Worm (Caenorhabditis elegans) whole organism, L2 larva: ENCODE measurements around the gene ZK1098.3.

Experiments used
- C34F6.9 ChIP-seq: fragments of 150-350 bp; optimal IDR thresholded peaks from 2 replicates; lab custom pipeline; 2014; ENCODE audit warnings: missing biosample characterization, missing genetic modification characterization
- R02D3.7 ChIP-seq: fragments of 150-350 bp; optimal IDR thresholded peaks from 2 replicates; lab custom pipeline; 2014; ENCODE audit warnings: missing biosample characterization, missing genetic modification characterization
- Y55F3AM.14 ChIP-seq: fragments of 200-800 bp; sonication (Bioruptor generic); optimal IDR thresholded peaks from 2 replicates; lab custom pipeline; 2018; ENCODE audit warnings: mild to moderate bottlenecking, missing genetic modification characterization, missing compliant biosample characterization
- aly-2 ChIP-seq: fragments of 150-350 bp; optimal IDR thresholded peaks from 2 replicates; lab custom pipeline; 2014; ENCODE audit warnings: missing biosample characterization, missing genetic modification characterization
- ama-1 ChIP-seq: fragments of 150-350 bp; optimal IDR thresholded peaks from 2 replicates; lab custom pipeline; 2018; ENCODE audit warnings: inconsistent platforms
- ceh-16 ChIP-seq: fragments of 150-350 bp; optimal IDR thresholded peaks from 2 replicates; lab custom pipeline; 2014; ENCODE audit warnings: missing biosample characterization, missing genetic modification characterization
- ceh-82 ChIP-seq: fragments of 150-350 bp; optimal IDR thresholded peaks from 2 replicates; lab custom pipeline; 2014; ENCODE audit warnings: missing biosample characterization, missing genetic modification characterization
- crh-2 ChIP-seq: sonication (generic microtip); optimal IDR thresholded peaks from 2 replicates; lab custom pipeline; 2017; ENCODE audit warnings: missing biosample characterization, missing genetic modification characterization
- dmd-4 ChIP-seq: sonication (generic microtip); optimal IDR thresholded peaks from 2 replicates; lab custom pipeline; 2017; ENCODE audit warnings: missing biosample characterization, missing genetic modification characterization
- egl-27 ChIP-seq: sonication (generic microtip); optimal IDR thresholded peaks from 3 replicates; lab custom pipeline; 2017; ENCODE audit warnings: missing biosample characterization, missing genetic modification reagents, missing genetic modification characterization
- elt-1 ChIP-seq: fragments of 150-350 bp; optimal IDR thresholded peaks from 2 replicates; lab custom pipeline; 2014; ENCODE audit warnings: missing biosample characterization, missing genetic modification characterization
- fos-1 ChIP-seq: fragments of 150-350 bp; optimal IDR thresholded peaks from 2 replicates; lab custom pipeline; 2014; ENCODE audit warnings: missing biosample characterization, missing genetic modification characterization
- gmeb-1 ChIP-seq: fragments of 150-350 bp; optimal IDR thresholded peaks from 2 replicates; lab custom pipeline; 2014; ENCODE audit warnings: missing biosample characterization, missing genetic modification characterization
- lin-11 ChIP-seq: fragments of 150-350 bp; sonication (generic microtip); optimal IDR thresholded peaks from 2 replicates; lab custom pipeline; 2014; ENCODE audit warnings: missing biosample characterization, missing genetic modification characterization, inconsistent platforms, mixed read lengths
- lin-13 ChIP-seq: fragments of 150-350 bp; optimal IDR thresholded peaks from 2 replicates; lab custom pipeline; 2014; ENCODE audit warnings: missing biosample characterization, missing genetic modification reagents, missing genetic modification characterization
- mab-5 ChIP-seq: fragments of 150-350 bp; optimal IDR thresholded peaks from 2 replicates; lab custom pipeline; 2014; ENCODE audit warnings: missing biosample characterization, missing genetic modification characterization
- mdl-1 ChIP-seq, 2 experiments: fragments of 150-350 bp in 1 of 2; sonication (generic microtip) in 1 of 2; optimal IDR thresholded peaks; 2 replicates each; lab custom pipeline; 2017; ENCODE audit warnings: missing biosample characterization in 2 of 2, missing genetic modification characterization in 2 of 2
- nhr-10 ChIP-seq: sonication (generic microtip); optimal IDR thresholded peaks from 2 replicates; lab custom pipeline; 2017; ENCODE audit warnings: missing biosample characterization, missing genetic modification characterization
- nhr-11 ChIP-seq: fragments of 150-350 bp; optimal IDR thresholded peaks from 2 replicates; lab custom pipeline; 2014; ENCODE audit warnings: missing biosample characterization, missing genetic modification characterization
- nhr-129 ChIP-seq: fragments of 150-350 bp; optimal IDR thresholded peaks from 2 replicates; lab custom pipeline; 2014; ENCODE audit warnings: missing biosample characterization, missing genetic modification characterization
- nhr-21 ChIP-seq: fragments of 150-350 bp; optimal IDR thresholded peaks from 2 replicates; lab custom pipeline; 2014; ENCODE audit warnings: missing biosample characterization, missing genetic modification characterization
- nhr-237 ChIP-seq: fragments of 150-350 bp; optimal IDR thresholded peaks from 2 replicates; lab custom pipeline; 2014; ENCODE audit warnings: missing biosample characterization, missing genetic modification characterization
- nhr-25 ChIP-seq: fragments of 150-350 bp; sonication (generic microtip); optimal IDR thresholded peaks from 3 replicates; lab custom pipeline; 2014; ENCODE audit warnings: missing biosample characterization, missing genetic modification characterization
- nhr-6 ChIP-seq: fragments of 150-350 bp; optimal IDR thresholded peaks from 2 replicates; lab custom pipeline; 2014; ENCODE audit warnings: missing biosample characterization, missing genetic modification characterization
- nhr-77 ChIP-seq: fragments of 150-350 bp; optimal IDR thresholded peaks from 2 replicates; lab custom pipeline; 2014; ENCODE audit warnings: missing biosample characterization, missing genetic modification characterization
- peb-1 ChIP-seq: fragments of 150-350 bp; optimal IDR thresholded peaks from 2 replicates; lab custom pipeline; 2014; ENCODE audit warnings: missing biosample characterization, missing genetic modification characterization
- skn-1 ChIP-seq: sonication (generic microtip); optimal IDR thresholded peaks from 2 replicates; lab custom pipeline; 2017; ENCODE audit warnings: missing biosample characterization, missing genetic modification characterization
- sma-3 ChIP-seq: sonication (generic microtip); optimal IDR thresholded peaks from 2 replicates; lab custom pipeline; 2016; ENCODE audit warnings: missing genetic modification reagents, missing genetic modification characterization, missing compliant biosample characterization
- sma-9 ChIP-seq, 2 experiments: fragments of 150-350 bp in 1 of 2; sonication (generic microtip) in 1 of 2; optimal IDR thresholded peaks; 2 replicates each; lab custom pipeline; 2014 to 2016; ENCODE audit warnings: missing genetic modification characterization in 2 of 2, mild to moderate bottlenecking in 1 of 2, missing biosample characterization in 1 of 2, missing compliant biosample characterization in 1 of 2, missing genetic modification reagents in 1 of 2, moderate library complexity in 1 of 2
- snpc-4 ChIP-seq: fragments of 150-350 bp; optimal IDR thresholded peaks from 2 replicates; lab custom pipeline; 2014; ENCODE audit warnings: missing biosample characterization, missing genetic modification characterization
- unc-39 ChIP-seq: fragments of 150-350 bp; optimal IDR thresholded peaks from 2 replicates; lab custom pipeline; 2014; ENCODE audit warnings: missing biosample characterization, missing genetic modification characterization
- unc-55 ChIP-seq: fragments of 150-350 bp; sonication (generic microtip); optimal IDR thresholded peaks from 3 replicates; lab custom pipeline; 2014; ENCODE audit warnings: missing biosample characterization, missing genetic modification reagents, missing genetic modification characterization
- unc-62 ChIP-seq: fragments of 150-350 bp; optimal IDR thresholded peaks from 2 replicates; lab custom pipeline; 2014; ENCODE audit warnings: missing biosample characterization, missing genetic modification reagents, missing genetic modification characterization
- ztf-1 ChIP-seq: fragments of 200-800 bp; sonication (Bioruptor generic); conservative IDR thresholded peaks from 2 replicates; pipeline ENCODE4 v1.3.6; 2022; ENCODE audit warnings: missing genetic modification characterization, missing compliant biosample characterization
- ztf-11 ChIP-seq: sonication (generic microtip); optimal IDR thresholded peaks from 2 replicates; lab custom pipeline; 2017; ENCODE audit warnings: missing biosample characterization, missing genetic modification characterization
- ztf-4 ChIP-seq: fragments of 150-350 bp; optimal IDR thresholded peaks from 2 replicates; lab custom pipeline; 2014; ENCODE audit warnings: missing biosample characterization, missing genetic modification characterization

ZK1098.3 gene

ce11 chrIII:9559381-9559881 is 20.9 kb upstream of the ZK1098.3 start, which contains the start of gene C48B4.7:
TSS of gene C48B4.7 (minus strand) at chrIII:9559431.
- no peak for TF ChIP-seq ama-1
- no peak for TF ChIP-seq unc-55 (GFP tag; lab: Kevin White, UChicago)
- no peak for TF ChIP-seq sma-3 (GFP tag; lab: Kevin White, UChicago)
- TF ChIP-seq lin-11 (tag; lab: Kevin White, UChicago) = no peak
- TF ChIP-seq nhr-25 (tag; lab: Kevin White, UChicago) = no peak
- no peak for TF ChIP-seq C34F6.9 (tag; lab: Kevin White, UChicago)
- no peak for TF ChIP-seq egl-27 (tag; lab: Kevin White, UChicago)
- TF ChIP-seq ztf-4 (tag; lab: Kevin White, UChicago) = no peak
- TF ChIP-seq skn-1 = no peak
- no peak for TF ChIP-seq nhr-77 (tag; lab: Kevin White, UChicago)
- no peak for TF ChIP-seq sma-9 (GFP tag; optimal IDR thresholded peaks at IDR 0.05; lab: Kevin White, UChicago)
- TF ChIP-seq sma-9 (tag; optimal IDR thresholded peaks at IDR 0.05; lab: Kevin White, UChicago) = no peak
- no peak for TF ChIP-seq nhr-10 (tag; lab: Kevin White, UChicago)
- TF ChIP-seq snpc-4 (tag; lab: Kevin White, UChicago) = no peak
- TF ChIP-seq ztf-11 = no peak
- no peak for TF ChIP-seq lin-13 (GFP tag; lab: Kevin White, UChicago)
- TF ChIP-seq unc-39 (tag; lab: Kevin White, UChicago) = no peak
- TF ChIP-seq crh-2 = no peak
- no peak for TF ChIP-seq ceh-82 (tag; lab: Kevin White, UChicago)
- no peak for TF ChIP-seq nhr-129
- TF ChIP-seq elt-1 (tag; lab: Kevin White, UChicago) = no peak

ce11 chrIII:9558463-9558862 is 20.0 kb upstream of the ZK1098.3 start, which contains the start of gene C48B4.6:
TSS of gene C48B4.6 (minus strand) at chrIII:9558563.
- TF ChIP-seq sma-3 (GFP tag; lab: Kevin White, UChicago) (no peak), peb-1 (no peak), elt-1 (tag; lab: Kevin White, UChicago) (no peak), skn-1 (no peak), nhr-11 (tag; lab: Kevin White, UChicago) (no peak), sma-9 (GFP tag; optimal IDR thresholded peaks at IDR 0.05; lab: Kevin White, UChicago) (no peak), sma-9 (tag; optimal IDR thresholded peaks at IDR 0.05; lab: Kevin White, UChicago) (no peak), nhr-6 (tag; lab: Kevin White, UChicago) (no peak), lin-11 (tag; lab: Kevin White, UChicago) (no peak), nhr-129 (no peak), aly-2 (tag; lab: Kevin White, UChicago) (no peak), mab-5 (tag; lab: Kevin White, UChicago) (no peak), unc-62 (GFP tag; lab: Kevin White, UChicago) (no peak)

ce11 chrIII:9556300-9556699 is 17.8 kb upstream of the ZK1098.3 start, which contains the start of gene ZK1098.11:
TSS of gene ZK1098.11 (plus strand) at chrIII:9556600.
- TF ChIP-seq gmeb-1 (tag; lab: Kevin White, UChicago) (no peak), ceh-16 (tag; lab: Kevin White, UChicago) (no peak), fos-1 (tag; lab: Kevin White, UChicago) (no peak), Y55F3AM.14 (GFP tag; lab: Kevin White, UChicago) (no peak), unc-62 (GFP tag; lab: Kevin White, UChicago) (no peak), peb-1 (no peak), nhr-11 (tag; lab: Kevin White, UChicago) (no peak), ama-1 (no peak), aly-2 (tag; lab: Kevin White, UChicago) (no peak), R02D3.7 (tag; lab: Kevin White, UChicago) (no peak), dmd-4 (tag; lab: Kevin White, UChicago) (no peak), nhr-129 (no peak), ztf-1 (no peak), sma-3 (GFP tag; lab: Kevin White, UChicago) (no peak), mdl-1 (tag; optimal IDR thresholded peaks at IDR 0.05; lab: Kevin White, UChicago) (no peak), elt-1 (tag; lab: Kevin White, UChicago) (no peak), nhr-237 (tag; lab: Kevin White, UChicago) (no peak), ztf-4 (tag; lab: Kevin White, UChicago) (no peak), nhr-21 (tag; lab: Kevin White, UChicago) (no peak), sma-9 (GFP tag; optimal IDR thresholded peaks at IDR 0.05; lab: Kevin White, UChicago) (no peak), sma-9 (tag; optimal IDR thresholded peaks at IDR 0.05; lab: Kevin White, UChicago) (no peak)
- TF ChIP-seq, all 48 proteins: peak for 0
